Fruit fly (Drosophila melanogaster) whole organism, pupa: ENCODE measurements around the gene CG13837.

Experiments
- CG10348 ChIP-seq: fragments of 200-800 bp; sonication (Bioruptor generic); IDR thresholded peaks from 2 replicates; pipeline ENCODE4 v1.3.6; 2022; ENCODE audit warnings: missing biosample characterization, missing genetic modification characterization
- CG12605 ChIP-seq: fragments of 200-800 bp; sonication (Bioruptor generic); IDR thresholded peaks from 2 replicates; pipeline ENCODE4 v1.3.6; 2022; ENCODE audit warnings: missing biosample characterization, missing genetic modification characterization
- CG13204 ChIP-seq: fragments of 200-800 bp; sonication (Bioruptor generic); optimal IDR thresholded peaks from 2 replicates; lab custom pipeline; 2018; ENCODE audit warnings: missing biosample characterization, mild to moderate bottlenecking, missing genetic modification characterization, moderate library complexity
- CG14655 ChIP-seq: fragments of 200-800 bp; sonication (Bioruptor generic); optimal IDR thresholded peaks from 3 replicates; lab custom pipeline; 2017; ENCODE audit warnings: mild to moderate bottlenecking, missing biosample characterization, missing genetic modification reagents, missing genetic modification characterization
- CG15710 ChIP-seq: fragments of 200-800 bp; sonication (Bioruptor generic); optimal IDR thresholded peaks from 2 replicates; lab custom pipeline; 2018; ENCODE audit warnings: missing biosample characterization, mild to moderate bottlenecking, missing genetic modification characterization, moderate library complexity
- CG17806 ChIP-seq: fragments of 200-800 bp; sonication (Bioruptor generic); optimal IDR thresholded peaks from 2 replicates; lab custom pipeline; 2018; ENCODE audit warnings: missing biosample characterization, mild to moderate bottlenecking, missing genetic modification characterization, moderate library complexity
- CG32121 ChIP-seq: fragments of 200-800 bp; sonication (Bioruptor generic); IDR thresholded peaks from 2 replicates; pipeline ENCODE4 v1.3.6; 2022; ENCODE audit warnings: missing biosample characterization, missing genetic modification characterization
- CG34367 ChIP-seq: fragments of 200-800 bp; sonication (Bioruptor generic); optimal IDR thresholded peaks from 2 replicates; lab custom pipeline; 2018; ENCODE audit warnings: missing biosample characterization, mild to moderate bottlenecking, missing genetic modification characterization
- CG4496 ChIP-seq: fragments of 200-800 bp; sonication (Bioruptor generic); IDR thresholded peaks from 3 replicates; pipeline ENCODE4 v1.3.6; 2022; ENCODE audit warnings: missing biosample characterization, missing genetic modification characterization
- CG8159 ChIP-seq: fragments of 200-800 bp; sonication (Bioruptor generic); optimal IDR thresholded peaks from 3 replicates; lab custom pipeline; 2018; ENCODE audit warnings: missing biosample characterization, mild to moderate bottlenecking, missing genetic modification characterization, moderate library complexity
- CG8301 ChIP-seq: fragments of 200-800 bp; sonication (Bioruptor generic); optimal IDR thresholded peaks from 2 replicates; lab custom pipeline; 2018; ENCODE audit warnings: missing biosample characterization, mild to moderate bottlenecking, missing genetic modification characterization
- CG9948 ChIP-seq: fragments of 200-800 bp; sonication (Bioruptor generic); optimal IDR thresholded peaks from 2 replicates; lab custom pipeline; 2018; ENCODE audit warnings: missing biosample characterization, mild to moderate bottlenecking, missing genetic modification characterization, moderate library complexity
- D1 ChIP-seq: fragments of 200-800 bp; sonication (Bioruptor generic); optimal IDR thresholded peaks from 2 replicates; lab custom pipeline; 2018; ENCODE audit warnings: missing biosample characterization, mild to moderate bottlenecking, missing genetic modification characterization, moderate library complexity
- EcR ChIP-seq: fragments of 200-800 bp; sonication (Bioruptor generic); optimal IDR thresholded peaks from 3 replicates; lab custom pipeline; 2019; ENCODE audit warnings: missing biosample characterization, missing genetic modification characterization, mild to moderate bottlenecking, moderate library complexity, missing genetic modification reagents
- Ets98B ChIP-seq: fragments of 200-800 bp; sonication (Bioruptor generic); IDR thresholded peaks from 2 replicates; pipeline ENCODE4 v1.3.6; 2022; ENCODE audit warnings: missing biosample characterization, missing genetic modification characterization
- Pif1A ChIP-seq: fragments of 200-800 bp; sonication (Bioruptor generic); optimal IDR thresholded peaks from 3 replicates; lab custom pipeline; 2016; ENCODE audit warnings: missing biosample characterization, missing genetic modification characterization
- Pif1B ChIP-seq: fragments of 200-800 bp; sonication (Bioruptor generic); optimal IDR thresholded peaks from 3 replicates; lab custom pipeline; 2016; ENCODE audit warnings: missing biosample characterization, missing genetic modification characterization
- Snoo ChIP-seq: fragments of 200-800 bp; sonication (Bioruptor generic); optimal IDR thresholded peaks from 3 replicates; lab custom pipeline; 2017; ENCODE audit warnings: missing biosample characterization, mild to moderate bottlenecking, missing genetic modification characterization, inconsistent platforms
- fd96Ca ChIP-seq: fragments of 200-800 bp; sonication (Bioruptor generic); IDR thresholded peaks from 3 replicates; pipeline ENCODE4 v1.3.6; 2022; ENCODE audit warnings: missing biosample characterization, missing genetic modification characterization
- gl ChIP-seq: fragments of 200-800 bp; sonication (Bioruptor generic); optimal IDR thresholded peaks from 2 replicates; lab custom pipeline; 2018; ENCODE audit warnings: missing biosample characterization, mild to moderate bottlenecking, missing genetic modification characterization
- rn ChIP-seq: fragments of 200-800 bp; sonication (Bioruptor generic); IDR thresholded peaks from 2 replicates; pipeline ENCODE4 v1.3.6; 2022; ENCODE audit warnings: missing biosample characterization, missing genetic modification characterization

Gene CG13837

dm6 chr3R:23061209-23061608 is 17.4 kb downstream of the CG13837 start, which contains the start of the genes sav and Ublcp1:
Gene sav, minus strand, starts transcription at chr3R:23061304.
Gene Ublcp1, plus strand, starts transcription at chr3R:23061493.
- TF ChIP-seq CG17806 (tag; lab: Kevin White, UChicago) (no peak), CG4496 (GFP tag; lab: Robert Waterston, UW) (no peak), Pif1A (GFP tag; lab: Kevin White, UChicago) (no peak), EcR (no peak), CG9948 (no peak), Snoo (tag; lab: Kevin White, UChicago) (no peak), rn (GFP tag; lab: Robert Waterston, UW) (no peak), Pif1B (GFP tag; lab: Kevin White, UChicago) (no peak)

dm6 chr3R:23067209-23067826 is 23.5 kb downstream of the CG13837 start, which contains the start of gene CG17111:
Gene CG17111, minus strand, starts transcription at chr3R:23067259.
- TF ChIP-seq CG4496 (GFP tag; lab: Robert Waterston, UW) (no peak), Pif1A (GFP tag; lab: Kevin White, UChicago) (no peak), CG8159 (tag; lab: Kevin White, UChicago) (no peak), CG13204 (GFP tag; lab: Kevin White, UChicago) (no peak), CG10348 (GFP tag; lab: Robert Waterston, UW) (no peak), CG15710 (tag; lab: Kevin White, UChicago) (no peak), CG8301 (tag; lab: Kevin White, UChicago) (no peak), fd96Ca (no peak), CG14655 (GFP tag; lab: Kevin White, UChicago) (no peak), CG32121 (GFP tag; lab: Robert Waterston, UW) (no peak), gl (tag; lab: Kevin White, UChicago) (no peak), EcR (no peak), CG17806 (tag; lab: Kevin White, UChicago) (no peak), CG34367 (no peak), Ets98B (no peak), rn (GFP tag; lab: Robert Waterston, UW) (no peak), CG9948 (no peak)

DNA sequence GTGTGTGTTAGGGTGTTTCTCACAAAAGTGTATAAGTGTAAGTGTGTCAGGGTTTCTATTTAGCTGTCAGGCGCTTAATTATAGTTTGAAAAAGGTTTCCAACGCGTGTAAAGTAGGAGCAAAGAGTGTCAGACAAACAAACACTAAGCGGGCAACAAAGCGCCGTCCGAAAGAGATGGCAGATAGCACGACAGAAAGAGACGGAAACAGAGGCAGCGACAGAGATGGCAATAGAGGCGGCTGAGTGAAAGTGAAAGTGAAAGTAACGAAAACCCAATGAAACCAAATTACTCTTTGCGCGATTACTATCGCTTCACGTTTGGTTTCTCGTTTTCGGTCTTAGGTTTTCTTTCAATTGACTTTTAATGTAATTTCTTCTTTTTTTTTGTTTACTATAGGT is 30.7 kb downstream of the CG13837 start:
- TF ChIP-seq CG32121 (GFP tag; lab: Robert Waterston, UW), result no peak
- no peak for TF ChIP-seq CG17806 (tag; lab: Kevin White, UChicago)

dm6 chr3R:23081265-23081664 is 37.5 kb downstream of the CG13837 start:
- TF ChIP-seq CG10348 (GFP tag; lab: Robert Waterston, UW) (no peak), CG15710 (tag; lab: Kevin White, UChicago) (no peak), Pif1A (GFP tag; lab: Kevin White, UChicago) (no peak), Snoo (tag; lab: Kevin White, UChicago) (no peak), Pif1B (GFP tag; lab: Kevin White, UChicago) (no peak), CG12605 (GFP tag; lab: Robert Waterston, UW) (no peak), CG17806 (tag; lab: Kevin White, UChicago) (no peak), fd96Ca (no peak), CG8159 (tag; lab: Kevin White, UChicago) (no peak), CG13204 (GFP tag; lab: Kevin White, UChicago) (no peak), EcR (no peak), CG14655 (GFP tag; lab: Kevin White, UChicago) (no peak), CG32121 (GFP tag; lab: Robert Waterston, UW) (no peak), CG4496 (GFP tag; lab: Robert Waterston, UW) (no peak), gl (tag; lab: Kevin White, UChicago) (no peak), CG8301 (tag; lab: Kevin White, UChicago) (no peak), D1 (tag; lab: Kevin White, UChicago) (no peak)

- TF ChIP-seq CG4496 (GFP tag; lab: Robert Waterston, UW) (no peak), CG8159 (tag; lab: Kevin White, UChicago) (no peak), Pif1B (GFP tag; lab: Kevin White, UChicago) (no peak), CG14655 (GFP tag; lab: Kevin White, UChicago) (no peak), EcR (no peak), CG10348 (GFP tag; lab: Robert Waterston, UW) (no peak), D1 (tag; lab: Kevin White, UChicago) (no peak), CG8301 (tag; lab: Kevin White, UChicago) (no peak), CG9948 (no peak), CG17806 (tag; lab: Kevin White, UChicago) (no peak), Ets98B (no peak)
Measured at dm6 chr3R:23088252-23088651, 44.5 kb downstream of the CG13837 start.

- TF ChIP-seq Ets98B (no peak), Pif1A (GFP tag; lab: Kevin White, UChicago) (no peak), gl (tag; lab: Kevin White, UChicago) (no peak), CG32121 (GFP tag; lab: Robert Waterston, UW) (no peak), CG4496 (GFP tag; lab: Robert Waterston, UW) (no peak), CG9948 (no peak), CG14655 (GFP tag; lab: Kevin White, UChicago) (no peak), CG13204 (GFP tag; lab: Kevin White, UChicago) (no peak)
Measured at dm6 chr3R:23091586-23092228, 47.9 kb downstream of the CG13837 start, which contains the start of the genes CG17110 and CG6726. Gene CG17110, plus strand, starts transcription at chr3R:23091724. Gene CG6726, plus strand, starts transcription at chr3R:23091724.
